Worm (Caenorhabditis elegans) whole organism, midembryonic: ENCODE results near the gene Y55B1BL.2.

Experiments used
- T22C8.4 ChIP-seq: fragments of 200-800 bp; sonication (Bioruptor generic); IDR thresholded peaks from 2 replicates; pipeline ENCODE4 v1.3.6; 2022; ENCODE audit warnings: missing genetic modification characterization, missing compliant biosample characterization
- tab-1 ChIP-seq: fragments of 200-800 bp; sonication (Bioruptor generic); IDR thresholded peaks from 2 replicates; pipeline ENCODE4 v1.3.6; 2022; ENCODE audit warnings: missing genetic modification characterization, missing compliant biosample characterization
- ztf-23 ChIP-seq: fragments of 200-800 bp; sonication (Bioruptor generic); IDR thresholded peaks from 2 replicates; pipeline ENCODE4 v1.3.6; 2022; ENCODE audit warnings: missing genetic modification reagents, missing genetic modification characterization, missing compliant biosample characterization

DNA sequence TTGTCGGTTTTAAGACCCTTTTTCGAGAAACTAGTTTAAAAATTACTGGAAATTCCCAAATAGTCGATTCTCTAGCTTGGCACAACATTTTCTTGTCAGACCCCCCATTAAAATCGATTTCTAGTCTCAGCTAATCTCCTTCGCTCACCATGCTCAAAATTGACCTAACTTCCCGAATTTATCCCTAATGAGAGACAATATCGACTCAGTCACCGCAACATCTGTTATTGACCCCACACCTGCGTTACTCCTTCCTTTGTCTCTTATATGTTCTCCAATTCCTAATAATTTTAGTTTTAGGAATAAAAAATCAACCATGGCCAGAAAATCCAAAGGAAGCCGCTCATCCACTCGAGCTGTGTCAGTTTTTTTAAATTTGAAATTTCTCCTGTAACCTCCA is 26.5 kb downstream of the Y55B1BL.2 start, which contains the start of gene cec-8:
- TF ChIP-seq ztf-23 (GFP tag; lab: Robert Waterston, UW): no peak
- TF ChIP-seq tab-1: no peak
- TF ChIP-seq T22C8.4 (GFP tag; lab: Robert Waterston, UW): no peak
